Worm (Caenorhabditis elegans): ENCODE data around the gene Y54G11A.14.

Y54G11A.14 gene

ce11 chrII:14357936-14358416 lies 40.0 kb downstream of the Y54G11A.14 start, which contains the start of the genes agl-1 and pfs-2:
TSS of gene agl-1 (minus strand) at chrII:14358113.
TSS of gene pfs-2 (plus strand) at chrII:14358366.
- TF ChIP-seq unc-120 (tag; optimal IDR thresholded peaks at IDR 0.05; ENCODE audit: poor library complexity, severe bottlenecking) (peak; percentile 12), nhr-237 (tag; optimal IDR thresholded peaks at IDR 0.05) (peak; percentile 76), mep-1 (tag; optimal IDR thresholded peaks at IDR 0.05) (peak; percentile 82), nhr-28 (tag; optimal IDR thresholded peaks at IDR 0.05) (no peak), ces-1 (GFP tag; optimal IDR thresholded peaks at IDR 0.05) (peak; percentile 51), nhr-2 (tag; optimal IDR thresholded peaks at IDR 0.05) (no peak), mls-2 (tag; optimal IDR thresholded peaks at IDR 0.05) (peak; percentile 35), ceh-39 (tag; optimal IDR thresholded peaks at IDR 0.05) (peak; percentile 72), ceh-43 (GFP tag; optimal IDR thresholded peaks at IDR 0.05) (peak; percentile 46), elt-3 (tag; optimal IDR thresholded peaks at IDR 0.05) (no peak), ztf-11 (tag; optimal IDR thresholded peaks at IDR 0.05) (no peak), pha-4 (tag; optimal IDR thresholded peaks at IDR 0.05) (peak; percentile 57), mab-5 (tag; optimal IDR thresholded peaks at IDR 0.05) (no peak), hlh-1 (tag; optimal IDR thresholded peaks at IDR 0.05) (peak; percentile 48), snpc-4 (tag; optimal IDR thresholded peaks at IDR 0.05) (no peak), flh-1 (GFP tag; optimal IDR thresholded peaks at IDR 0.05) (no peak), ham-2 (GFP tag; optimal IDR thresholded peaks at IDR 0.05) (no peak), ceh-83 (GFP tag; optimal IDR thresholded peaks at IDR 0.05) (no peak), unc-62 (GFP tag; optimal IDR thresholded peaks at IDR 0.05) (no peak), sem-2 (GFP tag; optimal IDR thresholded peaks at IDR 0.05) (no peak), bed-3 (GFP tag; optimal IDR thresholded peaks at IDR 0.05) (no peak), M03D4.4 (tag; optimal IDR thresholded peaks at IDR 0.05) (peak; percentile 50), drap-1 (GFP tag; optimal IDR thresholded peaks at IDR 0.05) (no peak), blmp-1 (tag; optimal IDR thresholded peaks at IDR 0.05) (no peak), elt-1 (tag; optimal IDR thresholded peaks at IDR 0.05; ENCODE audit: borderline replicate concordance, insufficient read depth) (no peak), unc-39 (tag; optimal IDR thresholded peaks at IDR 0.05) (no peak), lin-32 (GFP tag; optimal IDR thresholded peaks at IDR 0.05) (no peak), lsy-2 (tag; optimal IDR thresholded peaks at IDR 0.05) (peak; percentile 85), zip-8 (tag; optimal IDR thresholded peaks at IDR 0.05) (no peak), lin-13 (tag; optimal IDR thresholded peaks at IDR 0.05) (peak; percentile 49), sptf-1 (tag; optimal IDR thresholded peaks at IDR 0.05) (peak; percentile 55), tbx-8 (GFP tag; optimal IDR thresholded peaks at IDR 0.05) (no peak), nhr-76 (tag; optimal IDR thresholded peaks at IDR 0.05) (no peak), nhr-12 (tag; optimal IDR thresholded peaks at IDR 0.05) (no peak), cnd-1 (tag; optimal IDR thresholded peaks at IDR 0.05) (no peak)

ce11 chrII:14359007-14359406 lies 41.0 kb downstream of the Y54G11A.14 start:
- TF ChIP-seq mab-5 (tag; optimal IDR thresholded peaks at IDR 0.05) (no peak), ham-2 (GFP tag; optimal IDR thresholded peaks at IDR 0.05) (no peak), cnd-1 (tag; optimal IDR thresholded peaks at IDR 0.05) (no peak), tbx-8 (GFP tag; optimal IDR thresholded peaks at IDR 0.05) (no peak), blmp-1 (tag; optimal IDR thresholded peaks at IDR 0.05) (no peak), elt-3 (tag; optimal IDR thresholded peaks at IDR 0.05) (no peak), nhr-76 (tag; optimal IDR thresholded peaks at IDR 0.05) (no peak)

ce11 chrII:14360675-14361074 lies 42.7 kb downstream of the Y54G11A.14 start:
- TF ChIP-seq sptf-1 (tag; optimal IDR thresholded peaks at IDR 0.05) (no peak), ceh-43 (GFP tag; optimal IDR thresholded peaks at IDR 0.05) (no peak), cnd-1 (tag; optimal IDR thresholded peaks at IDR 0.05) (no peak), sem-2 (GFP tag; optimal IDR thresholded peaks at IDR 0.05) (no peak), ham-2 (GFP tag; optimal IDR thresholded peaks at IDR 0.05) (no peak), blmp-1 (tag; optimal IDR thresholded peaks at IDR 0.05) (no peak), pha-4 (tag; optimal IDR thresholded peaks at IDR 0.05) (no peak), flh-1 (GFP tag; optimal IDR thresholded peaks at IDR 0.05) (no peak), bed-3 (GFP tag; optimal IDR thresholded peaks at IDR 0.05) (no peak), nhr-237 (tag; optimal IDR thresholded peaks at IDR 0.05) (no peak), elt-1 (tag; optimal IDR thresholded peaks at IDR 0.05; ENCODE audit: borderline replicate concordance, insufficient read depth) (no peak), mls-2 (tag; optimal IDR thresholded peaks at IDR 0.05) (no peak), ztf-11 (tag; optimal IDR thresholded peaks at IDR 0.05) (no peak)
